Fruit fly (Drosophila melanogaster): ENCODE results near the gene CG32832.

dm6 chr2L:16885347-16885746 lies 6.3 kb upstream of the CG32832 start:
- TF ChIP-seq psq (optimal IDR thresholded peaks at IDR 0.05) = no peak
- TF ChIP-seq CG8478 (optimal IDR thresholded peaks at IDR 0.05) = no peak
- no peak for TF ChIP-seq pan (optimal IDR thresholded peaks at IDR 0.05)
- no peak for TF ChIP-seq EcR (GFP tag; optimal IDR thresholded peaks at IDR 0.05)

All from whole organism.